Worm (Caenorhabditis elegans) whole organism, L4 larva: Measurements from ENCODE around the gene clec-221.

Experiments used
- F37D6.2 ChIP-seq: sonication (generic microtip); optimal IDR thresholded peaks from 2 replicates; lab custom pipeline; 2016; ENCODE audit warnings: mild to moderate bottlenecking, missing genetic modification characterization, missing compliant biosample characterization
- F49E8.2 ChIP-seq: sonication (generic microtip); optimal IDR thresholded peaks from 2 replicates; lab custom pipeline; 2016; ENCODE audit warnings: missing compliant biosample characterization, mild to moderate bottlenecking, missing genetic modification characterization, borderline replicate concordance
- R02D3.7 ChIP-seq: fragments of 150-350 bp; sonication (generic microtip); optimal IDR thresholded peaks from 3 replicates; lab custom pipeline; 2014; ENCODE audit warnings: missing biosample characterization, missing genetic modification characterization
- aha-1 ChIP-seq: fragments of 150-350 bp; peaks from one replicate; lab custom pipeline; 2014; ENCODE audit warnings: missing biosample characterization, missing genetic modification characterization
- ama-1 ChIP-seq: fragments of 150-350 bp; optimal IDR thresholded peaks from 2 replicates; lab custom pipeline; 2014; ENCODE audit warnings: inconsistent platforms, mixed read lengths
- arid-1 ChIP-seq: fragments of 200-800 bp; sonication (Bioruptor generic); conservative IDR thresholded peaks from 2 replicates; pipeline ENCODE4 v1.3.6; 2022; ENCODE audit warnings: missing genetic modification reagents, missing genetic modification characterization, missing compliant biosample characterization
- ces-1 ChIP-seq: fragments of 150-350 bp; sonication (generic microtip); optimal IDR thresholded peaks from 4 replicates; lab custom pipeline; 2014; ENCODE audit warnings: missing biosample characterization, missing genetic modification reagents, missing genetic modification characterization
- ctbp-1 ChIP-seq: fragments of 200-800 bp; sonication (Bioruptor generic); IDR thresholded peaks from 2 replicates; pipeline ENCODE4 v1.3.6; 2022; ENCODE audit warnings: missing genetic modification reagents, missing genetic modification characterization, missing compliant biosample characterization
- daf-16 ChIP-seq, 3 experiments: sonication (generic microtip); optimal IDR thresholded peaks; 2 replicates each; lab custom pipeline; 2016 to 2017; ENCODE audit warnings: missing genetic modification characterization in 3 of 3, missing genetic modification reagents in 3 of 3, mild to moderate bottlenecking in 2 of 3, missing compliant biosample characterization in 2 of 3, missing biosample characterization in 1 of 3, moderate library complexity in 1 of 3
- daf-8 ChIP-seq: fragments of 200-800 bp; sonication (Bioruptor generic); IDR thresholded peaks from 2 replicates; pipeline ENCODE4 v1.3.6; 2022; ENCODE audit warnings: missing genetic modification characterization, missing compliant biosample characterization
- dmd-9 ChIP-seq: fragments of 200-800 bp; sonication (Bioruptor generic); IDR thresholded peaks from 2 replicates; pipeline ENCODE4 v1.3.6; 2022; ENCODE audit warnings: missing genetic modification reagents, missing genetic modification characterization, missing compliant biosample characterization
- duxl-1 ChIP-seq: sonication (generic microtip); optimal IDR thresholded peaks from 2 replicates; lab custom pipeline; 2016; ENCODE audit warnings: mild to moderate bottlenecking, missing genetic modification characterization, moderate library complexity, missing compliant biosample characterization; ENCODE audit not compliant: poor library complexity
- dve-1 ChIP-seq: sonication (generic microtip); optimal IDR thresholded peaks from 2 replicates; lab custom pipeline; 2017; ENCODE audit warnings: antibody characterized with exemption, mild to moderate bottlenecking, missing genetic modification characterization, missing compliant biosample characterization; ENCODE audit not compliant: insufficient read depth
- egl-27 ChIP-seq: sonication (generic microtip); optimal IDR thresholded peaks from 3 replicates; lab custom pipeline; 2017; ENCODE audit warnings: missing biosample characterization, missing genetic modification reagents, missing genetic modification characterization
- egl-43 ChIP-seq: fragments of 200-800 bp; sonication (Bioruptor generic); IDR thresholded peaks from 2 replicates; pipeline ENCODE4 v1.3.6; 2022; ENCODE audit warnings: missing genetic modification reagents, missing genetic modification characterization, missing compliant biosample characterization
- fkh-10 ChIP-seq: fragments of 150-350 bp; optimal IDR thresholded peaks from 2 replicates; lab custom pipeline; 2014; ENCODE audit warnings: missing biosample characterization, missing genetic modification reagents, missing genetic modification characterization
- hif-1 ChIP-seq, 2 experiments: sonication (generic microtip); optimal IDR thresholded peaks; 2 replicates each; lab custom pipeline; 2016 to 2017; ENCODE audit warnings: missing compliant biosample characterization in 2 of 2, missing genetic modification characterization in 2 of 2, missing genetic modification reagents in 2 of 2, missing genotype in 2 of 2, mild to moderate bottlenecking in 1 of 2
- hmg-1.1 ChIP-seq: fragments of 200-800 bp; sonication (Bioruptor generic); IDR thresholded peaks from 2 replicates; pipeline ENCODE4 v1.3.6; 2022; ENCODE audit warnings: missing genetic modification reagents, missing genetic modification characterization, missing compliant biosample characterization
- jun-1 ChIP-seq: fragments of 150-350 bp; optimal IDR thresholded peaks from 2 replicates; lab custom pipeline; 2014; ENCODE audit warnings: missing biosample characterization, missing genetic modification reagents, missing genetic modification characterization
- lin-29 ChIP-seq: fragments of 200-800 bp; sonication (Bioruptor generic); IDR thresholded peaks from 2 replicates; pipeline ENCODE4 v1.3.6; 2022; ENCODE audit warnings: missing genetic modification reagents, missing genetic modification characterization, missing compliant biosample characterization
- lin-38 ChIP-seq: fragments of 200-800 bp; sonication (Bioruptor generic); IDR thresholded peaks from 2 replicates; pipeline ENCODE4 v1.3.6; 2022; ENCODE audit warnings: missing genetic modification reagents, missing genetic modification characterization, missing compliant biosample characterization
- madf-9 ChIP-seq: fragments of 200-800 bp; sonication (Bioruptor generic); conservative IDR thresholded peaks from 2 replicates; pipeline ENCODE4 v1.3.6; 2022; ENCODE audit warnings: missing genetic modification reagents, missing genetic modification characterization, missing compliant biosample characterization
- mdl-1 ChIP-seq, 2 experiments: fragments of 150-350 bp in 1 of 2; sonication (generic microtip) in 1 of 2; optimal IDR thresholded peaks; 2 replicates each; lab custom pipeline; 2014 to 2017; ENCODE audit warnings: missing biosample characterization in 2 of 2, missing genetic modification characterization in 2 of 2
- mdt-29 ChIP-seq: fragments of 200-800 bp; sonication (Bioruptor generic); IDR thresholded peaks from 2 replicates; pipeline ENCODE4 v1.3.6; 2022; ENCODE audit warnings: missing genetic modification reagents, missing genetic modification characterization, missing compliant biosample characterization
- mep-1 ChIP-seq: fragments of 150-350 bp; sonication (generic microtip); optimal IDR thresholded peaks from 3 replicates; lab custom pipeline; 2014; ENCODE audit warnings: missing biosample characterization, missing genetic modification characterization
- mxl-2 ChIP-seq: fragments of 200-800 bp; sonication (Bioruptor generic); conservative IDR thresholded peaks from 2 replicates; pipeline ENCODE4 v1.3.6; 2022; ENCODE audit warnings: missing genetic modification reagents, missing genetic modification characterization, missing compliant biosample characterization
- nhr-25 ChIP-seq: sonication (generic microtip); optimal IDR thresholded peaks from 2 replicates; lab custom pipeline; 2017; ENCODE audit warnings: missing genetic modification characterization, mild to moderate bottlenecking, missing compliant biosample characterization, antibody characterized with exemption, moderate library complexity, borderline replicate concordance; ENCODE audit not compliant: insufficient read depth
- nhr-41 ChIP-seq: fragments of 200-800 bp; sonication (Bioruptor generic); IDR thresholded peaks from 2 replicates; pipeline ENCODE4 v1.3.6; 2022; ENCODE audit warnings: missing genetic modification reagents, missing genetic modification characterization, missing compliant biosample characterization
- nhr-77 ChIP-seq: fragments of 150-350 bp; optimal IDR thresholded peaks from 2 replicates; lab custom pipeline; 2014; ENCODE audit warnings: missing biosample characterization, missing genetic modification characterization
- php-3 ChIP-seq: fragments of 200-800 bp; sonication (Bioruptor generic); IDR thresholded peaks from 2 replicates; pipeline ENCODE4 v1.3.6; 2022; ENCODE audit warnings: missing genetic modification reagents, missing genetic modification characterization, missing compliant biosample characterization
- pqm-1 ChIP-seq: sonication (generic microtip); optimal IDR thresholded peaks from 2 replicates; lab custom pipeline; 2017; ENCODE audit warnings: missing biosample characterization, missing genetic modification characterization
- saeg-2 ChIP-seq: fragments of 200-800 bp; sonication (Bioruptor generic); IDR thresholded peaks from 2 replicates; pipeline ENCODE4 v1.3.6; 2022; ENCODE audit warnings: missing genetic modification reagents, missing genetic modification characterization, missing compliant biosample characterization
- sdz-12 ChIP-seq: fragments of 200-800 bp; sonication (Bioruptor generic); optimal IDR thresholded peaks from 2 replicates; lab custom pipeline; 2018; ENCODE audit warnings: mild to moderate bottlenecking, missing genetic modification characterization, missing compliant biosample characterization
- set-16 ChIP-seq: fragments of 200-800 bp; sonication (Bioruptor generic); IDR thresholded peaks from 2 replicates; pipeline ENCODE4 v1.3.6; 2022; ENCODE audit warnings: missing genetic modification reagents, missing genetic modification characterization, missing compliant biosample characterization
- snpc-4 ChIP-seq: fragments of 150-350 bp; optimal IDR thresholded peaks from 2 replicates; lab custom pipeline; 2014; ENCODE audit warnings: missing biosample characterization, missing genetic modification characterization
- tag-97 ChIP-seq: fragments of 200-800 bp; sonication (Bioruptor generic); IDR thresholded peaks from 2 replicates; pipeline ENCODE4 v1.3.6; 2022; ENCODE audit warnings: missing genetic modification characterization, missing compliant biosample characterization
- tra-1 ChIP-seq: fragments of 200-800 bp; sonication (Bioruptor generic); IDR thresholded peaks from 2 replicates; pipeline ENCODE4 v1.3.6; 2022; ENCODE audit warnings: missing genetic modification reagents, missing genetic modification characterization, missing compliant biosample characterization
- unc-130 ChIP-seq: sonication (generic microtip); optimal IDR thresholded peaks from 2 replicates; lab custom pipeline; 2016; ENCODE audit warnings: missing genetic modification reagents, missing genetic modification characterization, missing compliant biosample characterization
- unc-39 ChIP-seq: sonication (generic microtip); optimal IDR thresholded peaks from 2 replicates; lab custom pipeline; 2017; ENCODE audit warnings: missing biosample characterization, missing genetic modification characterization
- unc-62 ChIP-seq, 3 experiments: fragments of 150-350 bp in 1 of 3; sonication (generic microtip); optimal IDR thresholded peaks in 2 of 3; peaks in 1 of 3; 1 replicate in 1 of 3; 2 replicates in 2 of 3; lab custom pipeline; 2014 to 2017; ENCODE audit warnings: missing biosample characterization in 3 of 3, missing genetic modification characterization in 3 of 3, missing genetic modification reagents in 3 of 3, missing genotype in 1 of 3
- zfp-3 ChIP-seq: fragments of 200-800 bp; sonication (Bioruptor generic); conservative IDR thresholded peaks from 2 replicates; pipeline ENCODE4 v1.3.6; 2022; ENCODE audit warnings: missing genetic modification reagents, missing genetic modification characterization, missing compliant biosample characterization

Gene clec-221

ce11 chrV:10955681-10956476, 1.6 kb upstream of the clec-221 start, which contains the start of gene F17C11.13 (continued):
- peak; percentile 59 for TF ChIP-seq mep-1 (tag; lab: Kevin White, UChicago)
- TF ChIP-seq mxl-2 (GFP tag; lab: Robert Waterston, UW): no peak
- TF ChIP-seq tag-97 (GFP tag; lab: Robert Waterston, UW): no peak
- TF ChIP-seq tra-1 (GFP tag; lab: Robert Waterston, UW): no peak
- no peak for TF ChIP-seq duxl-1 (tag; lab: Kevin White, UChicago)
- TF ChIP-seq lin-38 (GFP tag; lab: Robert Waterston, UW): no peak
- TF ChIP-seq F37D6.2 (tag; lab: Kevin White, UChicago): no peak
- no peak for TF ChIP-seq arid-1 (GFP tag; lab: Robert Waterston, UW)
- TF ChIP-seq unc-130 (GFP tag; lab: Kevin White, UChicago): no peak
- TF ChIP-seq fkh-10 (GFP tag; lab: Kevin White, UChicago): no peak
- TF ChIP-seq daf-8 (GFP tag; lab: Robert Waterston, UW): no peak
- peak; percentile 39 for TF ChIP-seq pqm-1 (tag; lab: Kevin White, UChicago)
- no peak for TF ChIP-seq nhr-41 (GFP tag; lab: Robert Waterston, UW)
- no peak for TF ChIP-seq dmd-9 (GFP tag; lab: Robert Waterston, UW)
- no peak for TF ChIP-seq php-3
- TF ChIP-seq madf-9 (GFP tag; lab: Robert Waterston, UW): no peak
- TF ChIP-seq ctbp-1 (GFP tag; lab: Robert Waterston, UW): no peak
- peak in 1 of 2 experiments; percentile 97 for TF ChIP-seq unc-62 (GFP tag; optimal IDR thresholded peaks at IDR 0.05 in 1 of 2; lab: Kevin White, UChicago)
- no peak for TF ChIP-seq unc-62 (tag; optimal IDR thresholded peaks at IDR 0.05; lab: Kevin White, UChicago)
- TF ChIP-seq egl-43: no peak
- TF ChIP-seq, all 104 proteins: peak for 10

- TF ChIP-seq dve-1 (peak; percentile 7), daf-16 (GFP tag; optimal IDR thresholded peaks at IDR 0.05; lab: Kevin White, UChicago) (no peak), daf-16 (tag; optimal IDR thresholded peaks at IDR 0.05; lab: Kevin White, UChicago) (peak; percentile 27), mdl-1 (tag; optimal IDR thresholded peaks at IDR 0.05; lab: Kevin White, UChicago) (no peak)
- TF ChIP-seq, all 104 proteins: peak for 2
These were observed 598 bp upstream of the clec-221 start, which contains the start of gene F17C11.6 for ce11 chrV:10954832-10955231. Gene F17C11.6 (plus strand): TSS chrV:10955121.

ce11 chrV:10953471-10954155, 621 bp downstream of the clec-221 start:
- TF ChIP-seq lin-29 (GFP tag; lab: Robert Waterston, UW): no peak
- TF ChIP-seq dve-1: peak; percentile 42
- no peak for TF ChIP-seq ces-1 (GFP tag; lab: Kevin White, UChicago)
- TF ChIP-seq jun-1 (tag; lab: Kevin White, UChicago): no peak
- TF ChIP-seq unc-39: no peak
- TF ChIP-seq sdz-12: peak; percentile 59
- TF ChIP-seq hif-1 (tag; optimal IDR thresholded peaks at IDR 0.05; lab: Kevin White, UChicago): peak in 1 of 2 experiments; percentile 6
- TF ChIP-seq nhr-25 (tag; lab: Kevin White, UChicago): peak; percentile 18
- TF ChIP-seq aha-1 (tag; lab: Kevin White, UChicago): peak; percentile 29
- TF ChIP-seq daf-16 (GFP tag; optimal IDR thresholded peaks at IDR 0.05; lab: Kevin White, UChicago): peak in 1 of 2 experiments; percentile 48
- no peak for TF ChIP-seq daf-16 (tag; optimal IDR thresholded peaks at IDR 0.05; lab: Kevin White, UChicago)
- TF ChIP-seq ama-1 (lab: Kevin White, UChicago): peak; percentile 72
- TF ChIP-seq snpc-4: no peak
- TF ChIP-seq daf-8 (GFP tag; lab: Robert Waterston, UW): no peak
- no peak for TF ChIP-seq set-16 (GFP tag; lab: Robert Waterston, UW)
- 0 out of 2 replicates have a peak, but pooled peaks have one; percentile 32 for TF ChIP-seq mdt-29 (GFP tag; lab: Robert Waterston, UW)
- no peak for TF ChIP-seq F49E8.2
- peak; percentile 57; the same call in 1 of the 2 replicates for TF ChIP-seq saeg-2 (GFP tag; lab: Robert Waterston, UW)
- TF ChIP-seq zfp-3: peak; percentile 95
- peak; percentile 43; the same call in 1 of the 2 replicates for TF ChIP-seq hmg-1.1
- peak; percentile 19 to 67 for TF ChIP-seq unc-62 (GFP tag; optimal IDR thresholded peaks at IDR 0.05 in 1 of 2; lab: Kevin White, UChicago)
- TF ChIP-seq unc-62 (tag; optimal IDR thresholded peaks at IDR 0.05; lab: Kevin White, UChicago): no peak
- TF ChIP-seq nhr-77: peak; percentile 24
- no peak for TF ChIP-seq R02D3.7 (tag; lab: Kevin White, UChicago)
- peak; percentile 35 for TF ChIP-seq mep-1 (tag; lab: Kevin White, UChicago)
- TF ChIP-seq mdl-1 (tag; optimal IDR thresholded peaks at IDR 0.05; lab: Kevin White, UChicago): no peak
- no peak for TF ChIP-seq egl-27 (tag; lab: Kevin White, UChicago)
- TF ChIP-seq tra-1 (GFP tag; lab: Robert Waterston, UW): 0 out of 2 replicates have a peak, but pooled peaks have one; percentile 8
